Fruit fly (Drosophila melanogaster) whole organism, embryonic: ENCODE measurements around the gene CG2931.

Experiments used
- Ada2b ChIP-seq: fragments of 200-800 bp; sonication (Bioruptor generic); IDR thresholded peaks from 2 replicates; pipeline ENCODE4 v1.3.6; 2022; ENCODE audit warnings: missing biosample characterization, missing genetic modification characterization
- Bteb2 ChIP-seq: fragments of 200-800 bp; sonication (Bioruptor generic); optimal IDR thresholded peaks from 2 replicates; lab custom pipeline; 2016; ENCODE audit warnings: missing biosample characterization, missing genetic modification characterization
- CG10366 ChIP-seq: fragments of 200-800 bp; sonication (Bioruptor generic); IDR thresholded peaks from 2 replicates; pipeline ENCODE4 v1.3.6; 2022; ENCODE audit warnings: missing biosample characterization, missing genetic modification characterization
- CG10959 ChIP-seq: fragments of 200-800 bp; sonication (Bioruptor generic); IDR thresholded peaks from 2 replicates; pipeline ENCODE4 v1.3.6; 2022; ENCODE audit warnings: missing biosample characterization, missing genetic modification characterization
- CG12155 ChIP-seq: fragments of 200-800 bp; sonication (Bioruptor generic); optimal IDR thresholded peaks from 3 replicates; lab custom pipeline; 2016; ENCODE audit warnings: missing biosample characterization, missing genetic modification characterization
- CG1233 ChIP-seq: fragments of 200-800 bp; sonication (Bioruptor generic); optimal IDR thresholded peaks from 4 replicates; lab custom pipeline; 2018; ENCODE audit warnings: missing biosample characterization, mild to moderate bottlenecking, missing genetic modification characterization
- CG12659 ChIP-seq: fragments of 200-800 bp; sonication (Bioruptor generic); optimal IDR thresholded peaks from 3 replicates; lab custom pipeline; 2017; ENCODE audit warnings: mild to moderate bottlenecking, missing biosample characterization, missing genetic modification reagents, missing genetic modification characterization
- CG13424 ChIP-seq: fragments of 200-800 bp; sonication (Bioruptor generic); optimal IDR thresholded peaks from 2 replicates; lab custom pipeline; 2019; ENCODE audit warnings: missing biosample characterization, mild to moderate bottlenecking, missing genetic modification characterization, moderate library complexity
- CG17829 ChIP-seq: fragments of 200-800 bp; optimal IDR thresholded peaks from 2 replicates; lab custom pipeline; 2019; ENCODE audit warnings: missing biosample characterization, mild to moderate bottlenecking, missing genetic modification characterization, moderate library complexity
- CG17912 ChIP-seq: fragments of 200-800 bp; sonication (Bioruptor generic); optimal IDR thresholded peaks from 2 replicates; lab custom pipeline; 2018; ENCODE audit warnings: missing biosample characterization, mild to moderate bottlenecking, missing genetic modification characterization
- CG18262 ChIP-seq: fragments of 200-800 bp; optimal IDR thresholded peaks from 3 replicates; lab custom pipeline; 2019; ENCODE audit warnings: missing biosample characterization, mild to moderate bottlenecking, missing genetic modification characterization, moderate library complexity
- CG2199 ChIP-seq: fragments of 200-800 bp; sonication (Bioruptor generic); IDR thresholded peaks from 3 replicates; pipeline ENCODE4 v1.3.6; 2022; ENCODE audit warnings: missing biosample characterization, missing genetic modification characterization
- CG2875 ChIP-seq: fragments of 200-800 bp; sonication (Bioruptor generic); optimal IDR thresholded peaks from 2 replicates; lab custom pipeline; 2017; ENCODE audit warnings: missing biosample characterization, mild to moderate bottlenecking, missing genetic modification characterization, missing genetic modification reagents
- CG30020 ChIP-seq: fragments of 200-800 bp; optimal IDR thresholded peaks from 2 replicates; lab custom pipeline; 2019; ENCODE audit warnings: missing biosample characterization, mild to moderate bottlenecking, missing genetic modification characterization, moderate library complexity
- CG32767 ChIP-seq: fragments of 200-800 bp; sonication (Bioruptor generic); IDR thresholded peaks from 2 replicates; pipeline ENCODE4 v1.3.6; 2022; ENCODE audit warnings: missing biosample characterization, missing genetic modification characterization
- CG3726 ChIP-seq: fragments of 200-800 bp; sonication (Bioruptor generic); IDR thresholded peaks from 3 replicates; pipeline ENCODE4, ENCODE4 v1.3.6; 2022; ENCODE audit warnings: missing biosample characterization, missing genetic modification characterization
- CG43689 ChIP-seq: fragments of 200-800 bp; sonication (Bioruptor generic); IDR thresholded peaks from 2 replicates; pipeline ENCODE4 v1.3.6; 2022; ENCODE audit warnings: missing biosample characterization, missing genetic modification characterization
- CG4617 ChIP-seq: fragments of 200-800 bp; sonication (Bioruptor generic); optimal IDR thresholded peaks from 3 replicates; lab custom pipeline; 2016; ENCODE audit warnings: missing biosample characterization, missing genetic modification characterization, borderline replicate concordance
- CG7372 ChIP-seq: fragments of 200-800 bp; sonication (Bioruptor generic); IDR thresholded peaks from 2 replicates; pipeline ENCODE4 v1.3.6; 2022; ENCODE audit warnings: missing biosample characterization, missing genetic modification characterization
- Dref ChIP-seq: fragments of 200-800 bp; sonication (Bioruptor generic); IDR thresholded peaks from 2 replicates; pipeline ENCODE4 v1.3.6; 2022; ENCODE audit warnings: missing biosample characterization, missing genetic modification characterization
- Fer2 ChIP-seq: fragments of 200-800 bp; sonication (Bioruptor generic); optimal IDR thresholded peaks from 2 replicates; lab custom pipeline; 2018; ENCODE audit warnings: missing biosample characterization, mild to moderate bottlenecking, missing genetic modification characterization, moderate library complexity
- Hr3 ChIP-seq: fragments of 200-800 bp; sonication (Bioruptor generic); optimal IDR thresholded peaks from 3 replicates; lab custom pipeline; 2016; ENCODE audit warnings: missing biosample characterization, missing genetic modification characterization
- Lim3 ChIP-seq: fragments of 200-800 bp; sonication (Bioruptor generic); IDR thresholded peaks from 2 replicates; pipeline ENCODE4 v1.3.6; 2022; ENCODE audit warnings: missing biosample characterization, missing genetic modification characterization
- Mad ChIP-seq: fragments of 200-800 bp; sonication (Bioruptor generic); optimal IDR thresholded peaks from 2 replicates; lab custom pipeline; 2016; ENCODE audit warnings: missing biosample characterization, missing genetic modification characterization
- Max ChIP-seq: fragments of 200-800 bp; sonication (Bioruptor generic); optimal IDR thresholded peaks from 2 replicates; lab custom pipeline; 2016; ENCODE audit warnings: missing biosample characterization, mild to moderate bottlenecking, missing genetic modification characterization
- Myb ChIP-seq: fragments of 200-800 bp; sonication (Bioruptor generic); optimal IDR thresholded peaks from 2 replicates; lab custom pipeline; 2016; ENCODE audit warnings: missing biosample characterization, missing genetic modification characterization
- Trl ChIP-seq, 3 experiments: fragments of >200 bp in 2 of 3; fragments of 200-800 bp in 1 of 3; sonication (Bioruptor generic) in 1 of 3; optimal IDR thresholded peaks; 2 replicates in 1 of 3; 3 replicates in 2 of 3; lab custom pipeline; 2016 to 2017; ENCODE audit warnings: missing biosample characterization in 1 of 3, missing genetic modification characterization in 1 of 3
- cad ChIP-seq: fragments of >200 bp; optimal IDR thresholded peaks from 2 replicates; lab custom pipeline; 2017; ENCODE audit warnings: missing biosample characterization, missing genetic modification characterization
- chinmo ChIP-seq: fragments of 200-800 bp; sonication (Bioruptor generic); IDR thresholded peaks from 4 replicates; pipeline ENCODE4 v1.3.6; 2022; ENCODE audit warnings: missing biosample characterization, missing genetic modification characterization; ENCODE audit not compliant: partially characterized antibody
- chn ChIP-seq: fragments of 200-800 bp; sonication (Bioruptor generic); optimal IDR thresholded peaks from 2 replicates; lab custom pipeline; 2016; ENCODE audit warnings: missing biosample characterization, missing genetic modification characterization
- ci ChIP-seq: fragments of 200-800 bp; sonication (Bioruptor generic); IDR thresholded peaks from 3 replicates; pipeline ENCODE4 v1.3.6; 2022; ENCODE audit warnings: missing biosample characterization, missing genetic modification characterization
- dan ChIP-seq: fragments of 200-800 bp; sonication (Bioruptor generic); IDR thresholded peaks from 2 replicates; pipeline ENCODE4 v1.3.6; 2022; ENCODE audit warnings: missing biosample characterization, missing genetic modification characterization
- dmrt99B ChIP-seq: fragments of 200-800 bp; sonication (Bioruptor generic); optimal IDR thresholded peaks from 2 replicates; lab custom pipeline; 2018; ENCODE audit warnings: missing biosample characterization, mild to moderate bottlenecking, missing genetic modification characterization, moderate library complexity
- emc ChIP-seq: fragments of 200-800 bp; sonication (Bioruptor generic); optimal IDR thresholded peaks from 2 replicates; lab custom pipeline; 2016; ENCODE audit warnings: missing biosample characterization, missing genetic modification characterization
- en ChIP-seq: fragments of 200-800 bp; sonication (Bioruptor generic); optimal IDR thresholded peaks from 2 replicates; lab custom pipeline; 2016; ENCODE audit warnings: missing biosample characterization, missing genetic modification characterization
- exex ChIP-seq: fragments of 200-800 bp; sonication (Bioruptor generic); optimal IDR thresholded peaks from 4 replicates; lab custom pipeline; 2018; ENCODE audit warnings: missing biosample characterization, mild to moderate bottlenecking, missing genetic modification characterization, moderate library complexity
- gce ChIP-seq: fragments of 200-800 bp; sonication (Bioruptor generic); IDR thresholded peaks from 3 replicates; pipeline ENCODE4 v1.3.6; 2022; ENCODE audit warnings: missing biosample characterization, missing genetic modification characterization
- gsb ChIP-seq: fragments of 200-800 bp; sonication (Bioruptor generic); IDR thresholded peaks from 2 replicates; pipeline ENCODE4 v1.3.6; 2022; ENCODE audit warnings: missing biosample characterization, missing genetic modification characterization
- gsb-n ChIP-seq: fragments of 200-800 bp; sonication (Bioruptor generic); optimal IDR thresholded peaks from 3 replicates; lab custom pipeline; 2018; ENCODE audit warnings: missing biosample characterization, mild to moderate bottlenecking, missing genetic modification characterization
- her ChIP-seq: fragments of 200-800 bp; sonication (Bioruptor generic); optimal IDR thresholded peaks from 2 replicates; lab custom pipeline; 2016; ENCODE audit warnings: missing biosample characterization, missing genetic modification characterization
- jumu ChIP-seq: fragments of 200-800 bp; sonication (Bioruptor generic); optimal IDR thresholded peaks from 3 replicates; lab custom pipeline; 2016; ENCODE audit warnings: missing biosample characterization, missing genetic modification characterization
- knrl ChIP-seq: fragments of 200-800 bp; sonication (Bioruptor generic); IDR thresholded peaks from 3 replicates; pipeline ENCODE4 v1.3.6; 2022; ENCODE audit warnings: missing biosample characterization, missing genetic modification characterization; ENCODE audit not compliant: partially characterized antibody
- nerfin-2 ChIP-seq: fragments of 200-800 bp; sonication (Bioruptor generic); IDR thresholded peaks from 2 replicates; pipeline ENCODE4 v1.3.6; 2022; ENCODE audit warnings: missing biosample characterization, missing genetic modification characterization; ENCODE audit not compliant: partially characterized antibody
- oc ChIP-seq: fragments of 200-800 bp; sonication (Bioruptor generic); optimal IDR thresholded peaks from 2 replicates; lab custom pipeline; 2018; ENCODE audit warnings: missing biosample characterization, mild to moderate bottlenecking, missing genetic modification characterization, moderate library complexity
- odd ChIP-seq: fragments of 200-800 bp; sonication (Bioruptor generic); optimal IDR thresholded peaks from 2 replicates; lab custom pipeline; 2017; ENCODE audit warnings: missing biosample characterization, mild to moderate bottlenecking, missing genetic modification characterization
- pros ChIP-seq: fragments of 200-800 bp; sonication (Bioruptor generic); optimal IDR thresholded peaks from 3 replicates; lab custom pipeline; 2019; ENCODE audit warnings: missing biosample characterization, mild to moderate bottlenecking, missing genetic modification characterization, moderate library complexity
- sc ChIP-seq, 3 experiments: fragments of >200 bp in 2 of 3; fragments of 200-800 bp in 1 of 3; sonication (Bioruptor generic) in 1 of 3; optimal IDR thresholded peaks; 2 replicates in 2 of 3; 3 replicates in 1 of 3; lab custom pipeline; 2017; ENCODE audit warnings: mild to moderate bottlenecking in 1 of 3, missing biosample characterization in 1 of 3, missing genetic modification characterization in 1 of 3, missing genetic modification reagents in 1 of 3
- slou ChIP-seq: fragments of 200-800 bp; sonication (Bioruptor generic); optimal IDR thresholded peaks from 3 replicates; lab custom pipeline; 2016; ENCODE audit warnings: missing biosample characterization, missing genetic modification characterization
- tna ChIP-seq: fragments of 200-800 bp; sonication (Bioruptor generic); IDR thresholded peaks from 2 replicates; pipeline ENCODE4 v1.3.6; 2022; ENCODE audit warnings: missing biosample characterization, missing genetic modification characterization; ENCODE audit not compliant: partially characterized antibody
- vfl ChIP-seq: fragments of 200-800 bp; sonication (Bioruptor generic); optimal IDR thresholded peaks from 2 replicates; lab custom pipeline; 2016; ENCODE audit warnings: missing biosample characterization, missing genetic modification characterization
- wek ChIP-seq: fragments of 200-800 bp; sonication (Bioruptor generic); optimal IDR thresholded peaks from 3 replicates; lab custom pipeline; 2018; ENCODE audit warnings: missing biosample characterization, mild to moderate bottlenecking, missing genetic modification characterization, moderate library complexity

The CG2931 gene

dm6 chr3R:5613114-5613443, 44.7 kb upstream of the CG2931 start, which contains the start of gene Atu (continued):
- no peak for TF ChIP-seq CG2199 (GFP tag; lab: Robert Waterston, UW)
- peak; percentile 39 for TF ChIP-seq CG13424 (tag; lab: Kevin White, UChicago)
- TF ChIP-seq oc (tag; lab: Kevin White, UChicago): no peak
- TF ChIP-seq odd: no peak
- TF ChIP-seq CG17912: no peak
- no peak for TF ChIP-seq en
- TF ChIP-seq nerfin-2 (GFP tag; lab: Robert Waterston, UW): peak; percentile 85
- no peak for TF ChIP-seq CG7372 (GFP tag; lab: Robert Waterston, UW)
- peak; percentile 63 for TF ChIP-seq Myb
- TF ChIP-seq CG18262 (tag; lab: Kevin White, UChicago): peak; percentile 46
- TF ChIP-seq CG30020 (tag; lab: Kevin White, UChicago): peak; percentile 58
- TF ChIP-seq CG32767 (GFP tag; lab: Robert Waterston, UW): no peak
- TF ChIP-seq gsb-n (tag; lab: Kevin White, UChicago): no peak
- TF ChIP-seq CG2875 (GFP tag; lab: Kevin White, UChicago): no peak
- TF ChIP-seq pros (GFP tag; lab: Kevin White, UChicago): no peak
- peak; percentile 86 for TF ChIP-seq Dref (GFP tag; lab: Robert Waterston, UW)
- peak; percentile 72 for TF ChIP-seq CG12155 (GFP tag; lab: Kevin White, UChicago)
- TF ChIP-seq Mad (GFP tag; lab: Kevin White, UChicago): peak; percentile 7
- TF ChIP-seq slou (GFP tag; lab: Kevin White, UChicago): no peak
- TF ChIP-seq Bteb2 (GFP tag; lab: Kevin White, UChicago): no peak
- TF ChIP-seq chn (GFP tag; lab: Kevin White, UChicago): peak; percentile 39
- TF ChIP-seq vfl (GFP tag; lab: Kevin White, UChicago): no peak
- no peak for TF ChIP-seq ci (GFP tag; lab: Robert Waterston, UW)
- TF ChIP-seq CG10366 (GFP tag; lab: Robert Waterston, UW): no peak
- TF ChIP-seq CG17829 (tag; lab: Kevin White, UChicago): peak; percentile 49
- TF ChIP-seq wek: no peak
- no peak for TF ChIP-seq CG3726 (GFP tag; lab: Robert Waterston, UW)
- TF ChIP-seq Fer2 (tag; lab: Kevin White, UChicago): no peak
- no peak for TF ChIP-seq gce (GFP tag; lab: Robert Waterston, UW)
- peak; percentile 94 for TF ChIP-seq knrl (GFP tag; lab: Robert Waterston, UW)
- TF ChIP-seq dmrt99B (tag; lab: Kevin White, UChicago): no peak
- peak; percentile 87 for TF ChIP-seq chinmo
- TF ChIP-seq gsb (GFP tag; lab: Robert Waterston, UW): no peak
- peak; percentile 3 for TF ChIP-seq Max (GFP tag; lab: Kevin White, UChicago)
- TF ChIP-seq Hr3 (GFP tag; lab: Kevin White, UChicago): peak; percentile 42
- peak; percentile 74 for TF ChIP-seq CG12659 (GFP tag; lab: Kevin White, UChicago)
- TF ChIP-seq emc: no peak
- no peak for TF ChIP-seq Lim3
- TF ChIP-seq Trl (optimal IDR thresholded peaks at IDR 0.05; lab: Kevin White, UChicago): no peak
- TF ChIP-seq Trl (GFP tag; optimal IDR thresholded peaks at IDR 0.05; lab: Kevin White, UChicago): peak; percentile 34
- no peak for TF ChIP-seq CG1233 (GFP tag; lab: Kevin White, UChicago)
- no peak for TF ChIP-seq Ada2b (GFP tag; lab: Robert Waterston, UW)
- TF ChIP-seq her (GFP tag; lab: Kevin White, UChicago): peak; percentile 10
- no peak for TF ChIP-seq CG10959 (GFP tag; lab: Robert Waterston, UW)
- TF ChIP-seq CG4617 (GFP tag; lab: Kevin White, UChicago): no peak
- TF ChIP-seq CG43689 (GFP tag; lab: Robert Waterston, UW): no peak
- no peak for TF ChIP-seq jumu (GFP tag; lab: Kevin White, UChicago)
- TF ChIP-seq sc (optimal IDR thresholded peaks at IDR 0.05; lab: Kevin White, UChicago): no peak
- TF ChIP-seq sc (GFP tag; optimal IDR thresholded peaks at IDR 0.05; lab: Kevin White, UChicago): no peak
- no peak for TF ChIP-seq exex (tag; lab: Kevin White, UChicago)
- TF ChIP-seq dan (GFP tag; lab: Robert Waterston, UW): no peak
- no peak for TF ChIP-seq cad
- TF ChIP-seq tna (GFP tag; lab: Robert Waterston, UW): peak; percentile 83
